Worm (Caenorhabditis elegans): ENCODE measurements around the gene C25F9.11.

ce11 chrV:19394750-19395149 lies 38.1 kb downstream of the C25F9.11 start, which contains the start of gene C25F9.8:
- no peak for TF ChIP-seq ztf-4 (tag; optimal IDR thresholded peaks at IDR 0.05)
- no peak for TF ChIP-seq nhr-11 (tag; optimal IDR thresholded peaks at IDR 0.05)
- no peak for TF ChIP-seq elt-1 (tag; optimal IDR thresholded peaks at IDR 0.05)
- no peak for TF ChIP-seq nhr-237 (tag; optimal IDR thresholded peaks at IDR 0.05)
- no peak for TF ChIP-seq lin-13 (GFP tag; optimal IDR thresholded peaks at IDR 0.05)
- no peak for TF ChIP-seq ama-1 (optimal IDR thresholded peaks at IDR 0.05)
- TF ChIP-seq nhr-25 (tag; optimal IDR thresholded peaks at IDR 0.05), result no peak
- TF ChIP-seq dmd-4 (tag; optimal IDR thresholded peaks at IDR 0.05), result no peak
- TF ChIP-seq unc-39 (tag; optimal IDR thresholded peaks at IDR 0.05), result no peak
- TF ChIP-seq mdl-1 (tag; optimal IDR thresholded peaks at IDR 0.05), result no peak
- TF ChIP-seq fos-1 (tag; optimal IDR thresholded peaks at IDR 0.05), result no peak
- TF ChIP-seq nhr-10 (tag; optimal IDR thresholded peaks at IDR 0.05), result no peak
- TF ChIP-seq lin-39 (tag; optimal IDR thresholded peaks at IDR 0.05), result no peak
- no peak for TF ChIP-seq elt-3 (tag; optimal IDR thresholded peaks at IDR 0.05)
